Worm (Caenorhabditis elegans): ENCODE data around the gene T09F3.5.

DNA sequence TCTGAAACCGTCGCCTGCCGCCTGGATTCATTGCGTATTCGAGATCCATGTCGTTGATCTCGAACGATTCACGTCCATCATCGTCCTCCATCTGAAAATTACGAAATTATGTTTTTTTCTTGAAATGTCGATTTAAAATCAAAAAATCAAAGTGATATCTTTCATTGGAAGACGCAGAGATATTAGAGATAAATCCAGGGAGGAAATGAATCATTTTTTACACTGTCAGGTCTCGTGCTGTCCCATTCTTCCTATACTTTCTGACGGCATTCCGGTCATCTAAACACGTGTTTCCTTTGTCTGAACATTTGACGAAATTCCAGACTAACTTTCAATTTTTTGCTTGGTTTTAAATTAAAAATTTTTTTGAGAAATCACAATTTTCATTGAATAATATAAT, 46.8 kb upstream of the T09F3.5 start, which contains the start of gene stip-1:
- TF ChIP-seq flt-1 (GFP tag; IDR thresholded peaks at IDR 0.05) (no peak), ets-7 (tag; optimal IDR thresholded peaks at IDR 0.05) (no peak), hmg-4 (GFP tag; optimal IDR thresholded peaks at IDR 0.05) (no peak), ama-1 (optimal IDR thresholded peaks at IDR 0.05) (no peak), ceh-13 (GFP tag; optimal IDR thresholded peaks at IDR 0.05) (no peak), aly-1 (tag; optimal IDR thresholded peaks at IDR 0.05) (no peak), hmbx-1 (tag; optimal IDR thresholded peaks at IDR 0.05) (no peak), scrt-1 (GFP tag; IDR thresholded peaks at IDR 0.05) (no peak), tra-4 (tag; optimal IDR thresholded peaks at IDR 0.05) (no peak), tbx-11 (GFP tag; IDR thresholded peaks at IDR 0.05) (no peak), hnd-1 (tag; optimal IDR thresholded peaks at IDR 0.05) (no peak), ceh-36 (tag; optimal IDR thresholded peaks at IDR 0.05) (no peak)
